Fruit fly (Drosophila melanogaster): ENCODE results near the gene CG34241.

CG34241 gene

DNA sequence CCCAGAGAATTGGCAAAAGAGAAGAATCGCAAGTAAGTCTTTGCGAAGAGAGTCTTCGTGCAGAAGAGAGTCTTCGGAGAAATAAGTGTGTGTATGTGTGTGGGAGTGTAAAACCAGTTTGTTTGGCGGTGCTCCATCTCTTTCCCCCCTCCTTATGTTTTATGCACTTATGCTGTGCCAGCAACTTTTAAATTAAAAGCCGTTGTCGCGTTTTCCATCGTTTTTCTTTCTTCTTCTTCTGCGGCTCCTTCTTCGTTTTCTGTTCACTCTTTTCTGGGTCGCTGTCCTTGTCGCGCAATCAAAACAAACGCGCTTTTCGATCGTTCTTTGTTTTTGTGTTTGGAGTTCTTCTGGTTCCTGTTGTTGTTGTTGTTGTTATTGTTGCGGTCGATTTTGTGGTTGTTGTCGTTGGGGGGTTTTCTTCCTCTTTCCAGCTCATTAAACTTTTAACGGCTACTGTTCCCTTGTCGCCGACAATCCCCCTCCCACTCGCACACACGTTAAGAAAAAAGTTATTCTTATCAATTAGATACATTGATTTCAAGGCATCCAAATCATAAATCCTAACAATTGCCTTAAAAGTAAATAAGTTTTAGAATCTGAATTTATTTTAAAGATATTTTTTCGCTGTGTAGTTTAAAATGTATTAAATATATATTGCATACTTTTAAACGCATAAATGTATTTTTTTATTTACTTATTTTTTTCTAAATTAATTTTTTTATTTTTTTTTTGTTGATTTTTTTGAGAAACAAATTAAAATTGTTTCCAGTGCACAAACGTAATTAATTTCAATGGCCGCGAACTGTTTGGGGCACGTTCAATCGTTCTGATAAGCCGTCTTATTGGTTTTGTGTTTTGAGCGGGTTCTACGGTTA lies 16.5 kb upstream of the CG34241 start (continued):
- TF ChIP-seq CG3163 (GFP tag; optimal IDR thresholded peaks at IDR 0.05) = peak; percentile 74
- TF ChIP-seq E2f2 (GFP tag; IDR thresholded peaks at IDR 0.05) = peak; percentile 50; the same call in 1 of the 2 replicates
- TF ChIP-seq CG13624 (GFP tag; optimal IDR thresholded peaks at IDR 0.05) = peak; percentile 47
- peak; percentile 54 for TF ChIP-seq bab2 (GFP tag; optimal IDR thresholded peaks at IDR 0.05)
- TF ChIP-seq trh (GFP tag; optimal IDR thresholded peaks at IDR 0.05) = peak; percentile 50
- no peak for TF ChIP-seq slou (GFP tag; optimal IDR thresholded peaks at IDR 0.05)
- TF ChIP-seq oc (tag; optimal IDR thresholded peaks at IDR 0.05) = peak; percentile 78
- TF ChIP-seq ro (GFP tag; IDR thresholded peaks at IDR 0.05) = peak; percentile 56; the same call in 1 of the 2 replicates
- TF ChIP-seq Scr (GFP tag; IDR thresholded peaks at IDR 0.05; ENCODE audit: partially characterized antibody) = no peak
- peak; percentile 65 for TF ChIP-seq caup (GFP tag; optimal IDR thresholded peaks at IDR 0.05; ENCODE audit: severe bottlenecking)
- peak; percentile 96 for TF ChIP-seq CG17829 (tag; optimal IDR thresholded peaks at IDR 0.05)
- no peak for TF ChIP-seq rib (GFP tag; IDR thresholded peaks at IDR 0.05)
- peak; percentile 73 for TF ChIP-seq BtbVII (GFP tag; optimal IDR thresholded peaks at IDR 0.05)
- peak; percentile 90 for TF ChIP-seq CG15269 (tag; optimal IDR thresholded peaks at IDR 0.05)
- TF ChIP-seq ssp (GFP tag; IDR thresholded peaks at IDR 0.05) = peak; percentile 88; the same call in 1 of the 2 replicates
- TF ChIP-seq unpg (GFP tag; optimal IDR thresholded peaks at IDR 0.05) = peak; percentile 86
- TF ChIP-seq CG6654 (GFP tag; optimal IDR thresholded peaks at IDR 0.05) = peak; percentile 29
- TF ChIP-seq pb (GFP tag; optimal IDR thresholded peaks at IDR 0.05) = no peak
- no peak for TF ChIP-seq inv (GFP tag; IDR thresholded peaks at IDR 0.05; ENCODE audit: partially characterized antibody)
- no peak for TF ChIP-seq ERR (GFP tag; optimal IDR thresholded peaks at IDR 0.05)
- peak; percentile 71 for TF ChIP-seq CG6254 (GFP tag; optimal IDR thresholded peaks at IDR 0.05)
- TF ChIP-seq CG12391 (tag; optimal IDR thresholded peaks at IDR 0.05) = peak; percentile 95
- TF ChIP-seq pum (GFP tag; optimal IDR thresholded peaks at IDR 0.05) = peak; percentile 13
- no peak for TF ChIP-seq CG11696 (GFP tag; IDR thresholded peaks at IDR 0.05)
- TF ChIP-seq CG17802 (tag; optimal IDR thresholded peaks at IDR 0.05) = peak; percentile 41
- TF ChIP-seq abd-A (tag; optimal IDR thresholded peaks at IDR 0.05) = no peak
- TF ChIP-seq HmgD (GFP tag; optimal IDR thresholded peaks at IDR 0.05) = no peak
- TF ChIP-seq YL-1 (GFP tag; optimal IDR thresholded peaks at IDR 0.05) = no peak
- TF ChIP-seq CG10147 (GFP tag; optimal IDR thresholded peaks at IDR 0.05) = peak; percentile 69
- peak in 1 of 2 experiments; percentile 82 for TF ChIP-seq Eip74EF (GFP tag; optimal IDR thresholded peaks at IDR 0.05)
- no peak for TF ChIP-seq Dfd (GFP tag; optimal IDR thresholded peaks at IDR 0.05)
- TF ChIP-seq trem (tag; optimal IDR thresholded peaks at IDR 0.05) = peak; percentile 91
- peak; percentile 97 for TF ChIP-seq dmrt11E (tag; optimal IDR thresholded peaks at IDR 0.05)
- peak; percentile 73 for TF ChIP-seq bcd (GFP tag; optimal IDR thresholded peaks at IDR 0.05)
- peak; percentile 69; the same call in 1 of the 2 replicates for TF ChIP-seq klu (GFP tag; IDR thresholded peaks at IDR 0.05)
- peak; percentile 33 for TF ChIP-seq CG5180 (GFP tag; optimal IDR thresholded peaks at IDR 0.05)
- no peak for TF ChIP-seq CG15479 (GFP tag; optimal IDR thresholded peaks at IDR 0.05)
- TF ChIP-seq chif (GFP tag; optimal IDR thresholded peaks at IDR 0.05) = peak in 1 of 2 experiments; percentile 54
- TF ChIP-seq pzg (GFP tag; optimal IDR thresholded peaks at IDR 0.05) = no peak
- TF ChIP-seq Rfx (GFP tag; IDR thresholded peaks at IDR 0.05) = peak; percentile 68; the same call in 1 of the 2 replicates
- TF ChIP-seq CG12155 (GFP tag; optimal IDR thresholded peaks at IDR 0.05) = peak; percentile 44
- no peak for TF ChIP-seq Sin3A (optimal IDR thresholded peaks at IDR 0.05)
- no peak for TF ChIP-seq pros (GFP tag; optimal IDR thresholded peaks at IDR 0.05)
- peak; percentile 46 for TF ChIP-seq psq (GFP tag; optimal IDR thresholded peaks at IDR 0.05)
- TF ChIP-seq CG9876 (GFP tag; optimal IDR thresholded peaks at IDR 0.05) = no peak
- peak; percentile 39 for TF ChIP-seq Fer2 (tag; optimal IDR thresholded peaks at IDR 0.05)
- TF ChIP-seq pfk (GFP tag; optimal IDR thresholded peaks at IDR 0.05) = no peak
- no peak for TF ChIP-seq CG1792 (GFP tag; optimal IDR thresholded peaks at IDR 0.05)
- TF ChIP-seq CTCF (GFP tag; optimal IDR thresholded peaks at IDR 0.05) = no peak
